Worm (Caenorhabditis elegans) whole organism, mixed stage, embryonic: Measurements from ENCODE around the gene F54F2.7.

Experiments used
- M03D4.4 ChIP-seq: sonication (generic microtip); optimal IDR thresholded peaks from 2 replicates; lab custom pipeline; 2017; ENCODE audit warnings: mild to moderate bottlenecking, missing genetic modification characterization, missing compliant biosample characterization
- bed-3 ChIP-seq: fragments of 200-800 bp; sonication (Bioruptor generic); optimal IDR thresholded peaks from 3 replicates; lab custom pipeline; 2018; ENCODE audit warnings: mild to moderate bottlenecking, missing genetic modification characterization, moderate library complexity, missing compliant biosample characterization
- blmp-1 ChIP-seq: fragments of 150-350 bp; optimal IDR thresholded peaks from 2 replicates; lab custom pipeline; 2014; ENCODE audit warnings: missing biosample characterization, missing genetic modification characterization
- ceh-39 ChIP-seq: fragments of 150-350 bp; optimal IDR thresholded peaks from 2 replicates; lab custom pipeline; 2014; ENCODE audit warnings: missing biosample characterization, missing genetic modification characterization
- ceh-43 ChIP-seq: fragments of 200-800 bp; sonication (Bioruptor generic); optimal IDR thresholded peaks from 2 replicates; lab custom pipeline; 2018; ENCODE audit warnings: mild to moderate bottlenecking, missing genetic modification characterization, moderate library complexity, missing compliant biosample characterization
- ceh-83 ChIP-seq: fragments of 200-800 bp; sonication (Bioruptor generic); optimal IDR thresholded peaks from 2 replicates; lab custom pipeline; 2018; ENCODE audit warnings: mild to moderate bottlenecking, missing genetic modification characterization, missing compliant biosample characterization
- ces-1 ChIP-seq: fragments of 150-350 bp; optimal IDR thresholded peaks from 2 replicates; lab custom pipeline; 2014; ENCODE audit warnings: missing biosample characterization, missing genetic modification reagents, missing genetic modification characterization
- cnd-1 ChIP-seq: fragments of 200-800 bp; sonication (Bioruptor generic); optimal IDR thresholded peaks from 2 replicates; lab custom pipeline; 2018; ENCODE audit warnings: mild to moderate bottlenecking, missing genetic modification characterization, missing compliant biosample characterization
- drap-1 ChIP-seq: fragments of 200-800 bp; sonication (Bioruptor generic); optimal IDR thresholded peaks from 3 replicates; lab custom pipeline; 2018; ENCODE audit warnings: mild to moderate bottlenecking, missing genetic modification characterization, missing compliant biosample characterization
- elt-1 ChIP-seq: sonication (generic microtip); optimal IDR thresholded peaks from 2 replicates; lab custom pipeline; 2017; ENCODE audit warnings: missing genetic modification characterization, mild to moderate bottlenecking, missing compliant biosample characterization, antibody characterized with exemption, moderate library complexity, borderline replicate concordance; ENCODE audit not compliant: insufficient read depth
- elt-3 ChIP-seq: fragments of 150-350 bp; optimal IDR thresholded peaks from 2 replicates; lab custom pipeline; 2014; ENCODE audit warnings: missing biosample characterization, missing genetic modification characterization
- flh-1 ChIP-seq: fragments of 200-800 bp; sonication (Bioruptor generic); optimal IDR thresholded peaks from 2 replicates; lab custom pipeline; 2018; ENCODE audit warnings: mild to moderate bottlenecking, missing genetic modification characterization, moderate library complexity, missing compliant biosample characterization
- ham-2 ChIP-seq: fragments of 200-800 bp; sonication (Bioruptor generic); optimal IDR thresholded peaks from 2 replicates; lab custom pipeline; 2018; ENCODE audit warnings: mild to moderate bottlenecking, missing genetic modification characterization, missing compliant biosample characterization
- hlh-1 ChIP-seq: fragments of 150-350 bp; optimal IDR thresholded peaks from 2 replicates; lab custom pipeline; 2014; ENCODE audit warnings: missing biosample characterization, missing genetic modification reagents, missing genetic modification characterization
- lin-13 ChIP-seq: fragments of 150-350 bp; optimal IDR thresholded peaks from 2 replicates; lab custom pipeline; 2014; ENCODE audit warnings: missing biosample characterization, missing genetic modification characterization
- lin-32 ChIP-seq: fragments of 200-800 bp; sonication (Bioruptor generic); optimal IDR thresholded peaks from 2 replicates; lab custom pipeline; 2018; ENCODE audit warnings: mild to moderate bottlenecking, missing genetic modification characterization, missing compliant biosample characterization
- lsy-2 ChIP-seq: fragments of 150-350 bp; optimal IDR thresholded peaks from 2 replicates; lab custom pipeline; 2014; ENCODE audit warnings: missing biosample characterization, missing genetic modification characterization
- mab-5 ChIP-seq: fragments of 150-350 bp; optimal IDR thresholded peaks from 2 replicates; lab custom pipeline; 2014; ENCODE audit warnings: missing biosample characterization, missing genetic modification characterization
- mep-1 ChIP-seq: fragments of 150-350 bp; optimal IDR thresholded peaks from 2 replicates; lab custom pipeline; 2017; ENCODE audit warnings: missing biosample characterization, missing genetic modification reagents, missing genetic modification characterization, inconsistent platforms
- mls-2 ChIP-seq: sonication (generic microtip); optimal IDR thresholded peaks from 2 replicates; lab custom pipeline; 2016; ENCODE audit warnings: mild to moderate bottlenecking, missing genetic modification characterization, moderate library complexity, missing compliant biosample characterization
- nhr-12 ChIP-seq: fragments of 150-350 bp; optimal IDR thresholded peaks from 2 replicates; lab custom pipeline; 2014; ENCODE audit warnings: missing biosample characterization, missing genetic modification characterization
- nhr-2 ChIP-seq: fragments of 150-350 bp; optimal IDR thresholded peaks from 2 replicates; lab custom pipeline; 2014; ENCODE audit warnings: missing biosample characterization, missing genetic modification characterization
- nhr-237 ChIP-seq: fragments of 150-350 bp; optimal IDR thresholded peaks from 2 replicates; lab custom pipeline; 2014; ENCODE audit warnings: missing biosample characterization, missing genetic modification characterization
- nhr-28 ChIP-seq: fragments of 150-350 bp; optimal IDR thresholded peaks from 2 replicates; lab custom pipeline; 2014; ENCODE audit warnings: missing biosample characterization, missing genetic modification characterization
- nhr-76 ChIP-seq: sonication (generic microtip); optimal IDR thresholded peaks from 2 replicates; lab custom pipeline; 2017; ENCODE audit warnings: missing biosample characterization, missing genetic modification characterization
- pha-4 ChIP-seq: fragments of 150-350 bp; optimal IDR thresholded peaks from 2 replicates; lab custom pipeline; 2018; ENCODE audit warnings: missing biosample characterization, missing genetic modification reagents, missing genetic modification characterization
- sem-2 ChIP-seq: fragments of 200-800 bp; sonication (Bioruptor generic); optimal IDR thresholded peaks from 2 replicates; lab custom pipeline; 2018; ENCODE audit warnings: mild to moderate bottlenecking, missing genetic modification characterization, missing compliant biosample characterization
- snpc-4 ChIP-seq: fragments of 150-350 bp; optimal IDR thresholded peaks from 2 replicates; lab custom pipeline; 2014; ENCODE audit warnings: missing biosample characterization, missing genetic modification characterization
- sptf-1 ChIP-seq: sonication (generic microtip); optimal IDR thresholded peaks from 2 replicates; lab custom pipeline; 2017; ENCODE audit warnings: mild to moderate bottlenecking, missing genetic modification characterization, moderate library complexity, missing compliant biosample characterization
- tbx-8 ChIP-seq: fragments of 200-800 bp; sonication (Bioruptor generic); optimal IDR thresholded peaks from 2 replicates; lab custom pipeline; 2018; ENCODE audit warnings: mild to moderate bottlenecking, missing genetic modification characterization, moderate library complexity, missing compliant biosample characterization
- unc-120 ChIP-seq: sonication (generic microtip); optimal IDR thresholded peaks from 2 replicates; lab custom pipeline; 2017; ENCODE audit warnings: missing genetic modification characterization, missing compliant biosample characterization; ENCODE audit not compliant: poor library complexity, severe bottlenecking
- unc-39 ChIP-seq: fragments of 150-350 bp; optimal IDR thresholded peaks from 2 replicates; lab custom pipeline; 2014; ENCODE audit warnings: missing biosample characterization, missing genetic modification characterization
- unc-62 ChIP-seq: fragments of 150-350 bp; optimal IDR thresholded peaks from 2 replicates; lab custom pipeline; 2014; ENCODE audit warnings: missing biosample characterization, missing genetic modification reagents, missing genetic modification characterization
- zip-8 ChIP-seq: fragments of 150-350 bp; optimal IDR thresholded peaks from 2 replicates; lab custom pipeline; 2014; ENCODE audit warnings: missing biosample characterization, missing genetic modification characterization
- ztf-11 ChIP-seq: fragments of 150-350 bp; optimal IDR thresholded peaks from 2 replicates; lab custom pipeline; 2014; ENCODE audit warnings: missing biosample characterization, missing genetic modification characterization

Gene F54F2.7

ce11 chrIII:8794793-8795192 is 12.4 kb downstream of the F54F2.7 start:
- TF ChIP-seq hlh-1 (no peak), unc-39 (tag; lab: Kevin White, UChicago) (no peak), pha-4 (tag; lab: Kevin White, UChicago) (peak; percentile 90), nhr-12 (tag; lab: Kevin White, UChicago) (no peak), mls-2 (tag; lab: Kevin White, UChicago) (no peak), snpc-4 (tag; lab: Kevin White, UChicago) (no peak), unc-62 (no peak), lin-32 (GFP tag; lab: Kevin White, UChicago) (no peak), mab-5 (no peak), ces-1 (GFP tag; lab: Kevin White, UChicago) (no peak), nhr-237 (peak; percentile 27), ztf-11 (no peak), zip-8 (tag; lab: Kevin White, UChicago) (no peak), nhr-28 (tag; lab: Kevin White, UChicago) (no peak), nhr-76 (no peak), flh-1 (GFP tag; lab: Kevin White, UChicago) (peak; percentile 19), ceh-43 (no peak), ham-2 (peak; percentile 48), elt-3 (tag; lab: Kevin White, UChicago) (peak; percentile 2), elt-1 (tag; lab: Kevin White, UChicago) (no peak), M03D4.4 (tag; lab: Kevin White, UChicago) (no peak), blmp-1 (tag; lab: Kevin White, UChicago) (peak; percentile 28), sem-2 (GFP tag; lab: Kevin White, UChicago) (no peak), mep-1 (tag; lab: Kevin White, UChicago) (no peak), tbx-8 (no peak), lsy-2 (tag; lab: Kevin White, UChicago) (peak; percentile 73), nhr-2 (no peak), drap-1 (GFP tag; lab: Kevin White, UChicago) (peak; percentile 51), unc-120 (no peak), sptf-1 (peak; percentile 7), lin-13 (tag; lab: Kevin White, UChicago) (peak; percentile 11), cnd-1 (tag; lab: Kevin White, UChicago) (no peak), bed-3 (GFP tag; lab: Kevin White, UChicago) (no peak), ceh-83 (no peak), ceh-39 (tag; lab: Kevin White, UChicago) (no peak)

DNA sequence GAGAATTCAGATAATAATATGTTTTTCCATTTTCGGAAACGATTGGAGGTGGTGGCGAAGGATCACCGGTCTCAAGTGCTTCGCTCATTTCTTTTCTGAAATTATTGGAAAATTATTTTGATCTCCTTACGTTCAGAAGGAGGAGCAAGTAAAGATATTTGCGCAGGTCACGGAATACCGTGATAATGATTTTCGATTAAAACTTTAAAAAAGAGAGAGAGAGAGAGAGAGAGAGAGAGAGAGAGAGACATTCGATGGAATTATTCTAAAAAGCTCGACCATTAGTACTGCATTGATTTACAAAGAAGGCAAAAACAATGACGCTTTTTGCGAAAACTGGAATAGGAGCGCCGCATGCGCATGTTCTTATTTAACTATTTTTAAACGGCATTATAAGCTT is 14.9 kb downstream of the F54F2.7 start, which contains the start of gene ztf-1:
TSS of gene ztf-1 (minus strand) at position 101 of the 400 bp plus-strand sequence.
- TF ChIP-seq lin-32 (GFP tag; lab: Kevin White, UChicago) (no peak), mab-5 (no peak), nhr-237 (no peak), unc-62 (no peak)

DNA sequence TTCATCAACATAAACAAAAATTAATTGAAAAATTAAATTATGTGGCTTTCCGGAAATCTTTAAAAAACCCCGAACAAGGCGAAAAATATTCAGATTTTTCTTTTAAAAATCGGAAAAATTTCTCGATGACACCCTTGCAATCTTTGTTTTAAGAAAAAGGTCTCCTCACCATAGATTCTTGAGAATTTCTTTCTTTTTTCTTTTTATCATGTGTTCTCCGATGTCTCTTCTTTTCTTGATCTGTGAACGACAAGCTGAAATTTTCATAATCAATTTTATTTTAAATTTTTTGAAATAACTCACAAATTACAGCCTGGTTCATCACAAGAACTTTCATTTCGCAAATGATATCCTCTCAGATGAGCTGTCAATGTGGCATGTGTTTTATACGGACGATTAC is 15.9 kb downstream of the F54F2.7 start, which contains the start of the genes zfp-1 and F54F2.14:
TSS of gene zfp-1 (plus strand) at position 301 of the 400 bp plus-strand sequence.
TSS of gene F54F2.14 (plus strand) at position 312 of the 400 bp plus-strand sequence.
- TF ChIP-seq elt-1 (tag; lab: Kevin White, UChicago) (no peak), lin-32 (GFP tag; lab: Kevin White, UChicago) (no peak), zip-8 (tag; lab: Kevin White, UChicago) (no peak), nhr-76 (no peak), bed-3 (GFP tag; lab: Kevin White, UChicago) (no peak), sem-2 (GFP tag; lab: Kevin White, UChicago) (no peak), unc-62 (no peak), ceh-39 (tag; lab: Kevin White, UChicago) (no peak), blmp-1 (tag; lab: Kevin White, UChicago) (no peak), nhr-12 (tag; lab: Kevin White, UChicago) (no peak), ceh-43 (no peak), ces-1 (GFP tag; lab: Kevin White, UChicago) (no peak), lsy-2 (tag; lab: Kevin White, UChicago) (no peak)

DNA sequence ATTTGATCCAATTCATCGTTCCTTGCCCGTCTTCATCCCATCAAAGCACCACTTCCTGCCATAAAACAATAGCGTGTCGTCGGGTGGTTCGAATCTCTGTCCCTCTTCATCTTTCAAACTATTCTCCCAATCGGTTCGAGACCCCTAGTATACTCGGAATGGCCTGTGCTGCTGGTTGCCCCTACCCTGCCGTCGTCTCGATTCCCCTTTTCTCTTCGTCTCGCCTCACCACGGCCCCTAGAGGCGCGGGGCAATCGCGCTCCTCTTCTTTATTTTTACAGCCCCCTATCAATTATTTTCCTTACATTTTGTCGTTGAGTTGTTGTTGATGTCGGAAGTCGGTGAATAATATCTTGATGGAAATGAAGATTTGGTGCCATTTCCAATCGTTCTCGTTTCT is 18.5 kb downstream of the F54F2.7 start:
- TF ChIP-seq mls-2 (tag; lab: Kevin White, UChicago), result no peak
- no peak for TF ChIP-seq flh-1 (GFP tag; lab: Kevin White, UChicago)
- TF ChIP-seq hlh-1, result no peak
- no peak for TF ChIP-seq snpc-4 (tag; lab: Kevin White, UChicago)
- no peak for TF ChIP-seq zip-8 (tag; lab: Kevin White, UChicago)
- no peak for TF ChIP-seq nhr-76
- TF ChIP-seq nhr-12 (tag; lab: Kevin White, UChicago), result no peak
- no peak for TF ChIP-seq ceh-43
- TF ChIP-seq cnd-1 (tag; lab: Kevin White, UChicago), result no peak
- no peak for TF ChIP-seq pha-4 (tag; lab: Kevin White, UChicago)
- no peak for TF ChIP-seq unc-62
- no peak for TF ChIP-seq sem-2 (GFP tag; lab: Kevin White, UChicago)
